4 fruit fly cellular contexts compared by ENCODE assay signal in the genomic region with DNA sequence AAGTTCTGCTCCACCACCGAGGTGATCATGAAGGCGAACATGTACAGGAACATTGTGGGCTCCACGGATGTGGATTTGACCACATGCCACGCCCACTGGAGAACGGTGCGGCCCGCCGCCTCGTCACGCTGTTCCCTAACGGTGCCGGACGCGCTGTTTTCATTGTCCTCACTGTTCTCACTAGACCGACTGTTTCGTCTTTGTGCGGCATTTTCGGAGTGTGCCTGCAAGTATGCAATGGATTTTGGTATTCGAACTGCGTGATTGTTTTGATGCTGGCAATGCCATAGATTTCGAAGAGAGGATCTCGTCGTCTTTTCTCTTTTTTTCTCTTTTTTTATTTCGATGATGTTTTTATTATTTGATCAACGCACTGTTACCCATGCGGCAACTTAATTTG.
TF ChIP-seq lines count a peak whose summit lies in the region.

No protein-coding gene starts in this region.

- peak; percentile 14 for TF ChIP-seq CTCF in S2 (optimal IDR thresholded peaks at IDR 0.05; lab: Kevin White, UChicago)
- no peak for TF ChIP-seq CTCF in whole organism, embryonic (GFP tag; optimal IDR thresholded peaks at IDR 0.05; lab: Kevin White, UChicago)

TF ChIP-seq in whole organism, embryonic, 481 proteins besides CTCF, POLR2A, EP300 and RAD21 (continues in another document):
- TF ChIP-seq CG11504 (tag; optimal IDR thresholded peaks at IDR 0.05; lab: Kevin White, UChicago) (no peak), bowl (GFP tag; IDR thresholded peaks at IDR 0.05; lab: Robert Waterston, UW) (no peak), CG3163 (GFP tag; optimal IDR thresholded peaks at IDR 0.05; lab: Kevin White, UChicago) (peak; percentile 40), Dip3 (GFP tag; optimal IDR thresholded peaks at IDR 0.05; lab: Kevin White, UChicago) (no peak), ci (GFP tag; IDR thresholded peaks at IDR 0.05; lab: Robert Waterston, UW) (0 out of 3 replicates have a peak, but pooled peaks have one; percentile 18), CG16813 (GFP tag; IDR thresholded peaks at IDR 0.05; lab: Robert Waterston, UW; ENCODE audit: partially characterized antibody) (no peak), CG9215 (GFP tag; IDR thresholded peaks at IDR 0.05; lab: Robert Waterston, UW) (peak; percentile 75), CG43689 (GFP tag; IDR thresholded peaks at IDR 0.05; lab: Robert Waterston, UW) (no peak), fd102C (GFP tag; optimal IDR thresholded peaks at IDR 0.05; lab: Kevin White, UChicago) (no peak), CG4820 (GFP tag; optimal IDR thresholded peaks at IDR 0.05; lab: Kevin White, UChicago) (no peak), sens (GFP tag; lab: Kevin White, UChicago) (peak; percentile 50), Drgx (GFP tag; IDR thresholded peaks at IDR 0.05; lab: Robert Waterston, UW) (no peak), CG14965 (GFP tag; optimal IDR thresholded peaks at IDR 0.05; lab: Kevin White, UChicago; ENCODE audit: borderline replicate concordance) (no peak), CG12155 (GFP tag; optimal IDR thresholded peaks at IDR 0.05; lab: Kevin White, UChicago) (no peak), HHEX (GFP tag; optimal IDR thresholded peaks at IDR 0.05; lab: Kevin White, UChicago) (no peak), CG6791 (GFP tag; IDR thresholded peaks at IDR 0.05; lab: Robert Waterston, UW; ENCODE audit: partially characterized antibody) (peak; percentile 32; the same call in 1 of the 3 replicates), CG15011 (GFP tag; optimal IDR thresholded peaks at IDR 0.05; lab: Kevin White, UChicago) (no peak), Spps (tag; optimal IDR thresholded peaks at IDR 0.05; lab: Kevin White, UChicago) (no peak), CG14710 (tag; optimal IDR thresholded peaks at IDR 0.05; lab: Kevin White, UChicago) (no peak), Deaf1 (tag; optimal IDR thresholded peaks at IDR 0.05; lab: Kevin White, UChicago) (no peak), lola (GFP tag; optimal IDR thresholded peaks at IDR 0.05; lab: Kevin White, UChicago) (no peak), Med (GFP tag; lab: Kevin White, UChicago) (peak; percentile 2), CG14860 (GFP tag; IDR thresholded peaks at IDR 0.05; lab: Robert Waterston, UW; ENCODE audit: partially characterized antibody) (no peak), hbn (GFP tag; IDR thresholded peaks at IDR 0.05; lab: Robert Waterston, UW; ENCODE audit: partially characterized antibody) (no peak), CG2129 (GFP tag; IDR thresholded peaks at IDR 0.05; lab: Robert Waterston, UW; ENCODE audit: partially characterized antibody) (no peak), YL-1 (GFP tag; optimal IDR thresholded peaks at IDR 0.05; lab: Kevin White, UChicago) (no peak), CG8290 (GFP tag; optimal IDR thresholded peaks at IDR 0.05; lab: Kevin White, UChicago) (no peak), CG8290 (tag; optimal IDR thresholded peaks at IDR 0.05; lab: Kevin White, UChicago) (peak in 1 of 2 experiments; percentile 23)

TF ChIP-seq in whole organism, prepupa, 60 proteins besides CTCF, POLR2A, EP300 and RAD21:
- TF ChIP-seq CG6792 (GFP tag; optimal IDR thresholded peaks at IDR 0.05; lab: Kevin White, UChicago): no peak
- TF ChIP-seq Sox14 (GFP tag; optimal IDR thresholded peaks at IDR 0.05; lab: Kevin White, UChicago): peak; percentile 22

TF ChIP-seq in whole organism, wandering third instar larva, 38 proteins besides CTCF, POLR2A, EP300 and RAD21:
- TF ChIP-seq Myc (optimal IDR thresholded peaks at IDR 0.05; lab: Kevin White, UChicago): peak; percentile 69
- TF ChIP-seq Mio (GFP tag; optimal IDR thresholded peaks at IDR 0.05; lab: Kevin White, UChicago): no peak
